ENCODE assay signal across 7 worm cellular contexts in genomic region chrIV:10366018-10366417, ce11.
TF ChIP-seq lines count a peak whose summit lies in the region.

Gene sir-2.1 (minus strand): TSS chrIV:10366229.

TF ChIP-seq in whole organism, L1 larva, 84 proteins besides CTCF, POLR2A, EP300 and RAD21 (continues in another document):
- TF ChIP-seq zag-1 (tag; optimal IDR thresholded peaks at IDR 0.05; lab: Kevin White, UChicago): no peak
- TF ChIP-seq F16B12.6 (tag; optimal IDR thresholded peaks at IDR 0.05; lab: Kevin White, UChicago): no peak
- TF ChIP-seq ceh-82 (tag; optimal IDR thresholded peaks at IDR 0.05; lab: Kevin White, UChicago): peak; percentile 9 to 38 (median 19)
- no peak for TF ChIP-seq ztf-11 (tag; optimal IDR thresholded peaks at IDR 0.05; lab: Kevin White, UChicago)
- no peak for TF ChIP-seq elt-3 (tag; optimal IDR thresholded peaks at IDR 0.05; lab: Kevin White, UChicago)
- TF ChIP-seq nhr-76 (tag; optimal IDR thresholded peaks at IDR 0.05; lab: Kevin White, UChicago): no peak
- no peak for TF ChIP-seq irx-1 (tag; optimal IDR thresholded peaks at IDR 0.05; lab: Kevin White, UChicago)
- peak; percentile 59 to 63 for TF ChIP-seq efl-1 (optimal IDR thresholded peaks at IDR 0.05; lab: Kevin White, UChicago)
- peak; percentile 59 to 96 for TF ChIP-seq efl-1 (GFP tag; optimal IDR thresholded peaks at IDR 0.05 in 1 of 2; lab: Kevin White, UChicago)
- TF ChIP-seq efl-3 (GFP tag; optimal IDR thresholded peaks at IDR 0.05; lab: Kevin White, UChicago): no peak
- TF ChIP-seq alr-1 (tag; optimal IDR thresholded peaks at IDR 0.05; lab: Kevin White, UChicago; ENCODE audit: borderline replicate concordance): no peak
- peak; percentile 68 for TF ChIP-seq xbp-1 (tag; optimal IDR thresholded peaks at IDR 0.05; lab: Kevin White, UChicago)
- TF ChIP-seq lin-13 (GFP tag; optimal IDR thresholded peaks at IDR 0.05; lab: Kevin White, UChicago): no peak

TF ChIP-seq in whole organism, L2 larva, 48 proteins besides CTCF, POLR2A, EP300 and RAD21 (continues in another document):
- no peak for TF ChIP-seq ztf-11 (tag; optimal IDR thresholded peaks at IDR 0.05; lab: Kevin White, UChicago)
- no peak for TF ChIP-seq fos-1 (tag; optimal IDR thresholded peaks at IDR 0.05; lab: Kevin White, UChicago)
- TF ChIP-seq nhr-129 (tag; optimal IDR thresholded peaks at IDR 0.05; lab: Kevin White, UChicago): peak; percentile 54
- TF ChIP-seq C34F6.9 (tag; optimal IDR thresholded peaks at IDR 0.05; lab: Kevin White, UChicago): peak; percentile 64
- TF ChIP-seq nhr-25 (tag; optimal IDR thresholded peaks at IDR 0.05; lab: Kevin White, UChicago): peak; percentile 29
- TF ChIP-seq lsy-2 (tag; optimal IDR thresholded peaks at IDR 0.05; lab: Kevin White, UChicago): peak in 1 of 2 experiments; percentile 69
- peak; percentile 53 for TF ChIP-seq sma-9 (GFP tag; optimal IDR thresholded peaks at IDR 0.05; lab: Kevin White, UChicago)
- no peak for TF ChIP-seq sma-9 (tag; optimal IDR thresholded peaks at IDR 0.05; lab: Kevin White, UChicago)
- no peak for TF ChIP-seq ceh-16 (tag; optimal IDR thresholded peaks at IDR 0.05; lab: Kevin White, UChicago)
- no peak for TF ChIP-seq aly-2 (tag; optimal IDR thresholded peaks at IDR 0.05; lab: Kevin White, UChicago)
- TF ChIP-seq sma-3 (GFP tag; optimal IDR thresholded peaks at IDR 0.05; lab: Kevin White, UChicago): peak; percentile 49
- TF ChIP-seq F13H6.1 (tag; optimal IDR thresholded peaks at IDR 0.05; lab: Kevin White, UChicago): peak; percentile 40
- TF ChIP-seq gmeb-1 (tag; optimal IDR thresholded peaks at IDR 0.05; lab: Kevin White, UChicago): peak; percentile 67

TF ChIP-seq in whole organism, L3 larva, 47 proteins besides CTCF, POLR2A, EP300 and RAD21 (continues in another document):
- peak; percentile 47 for TF ChIP-seq pha-4 (tag; optimal IDR thresholded peaks at IDR 0.05; lab: Kevin White, UChicago)
- TF ChIP-seq hmg-11 (tag; optimal IDR thresholded peaks at IDR 0.05; lab: Kevin White, UChicago): no peak
- TF ChIP-seq jun-1 (tag; optimal IDR thresholded peaks at IDR 0.05; lab: Kevin White, UChicago): peak; percentile 2
- no peak for TF ChIP-seq egl-5 (tag; optimal IDR thresholded peaks at IDR 0.05; lab: Kevin White, UChicago)
- no peak for TF ChIP-seq unc-39 (tag; optimal IDR thresholded peaks at IDR 0.05; lab: Kevin White, UChicago)
- TF ChIP-seq lin-15B (tag; optimal IDR thresholded peaks at IDR 0.05; lab: Kevin White, UChicago): peak; percentile 58
- TF ChIP-seq lin-39 (tag; optimal IDR thresholded peaks at IDR 0.05; lab: Kevin White, UChicago): peak; percentile 27
- peak; percentile 31 for TF ChIP-seq ceh-28 (tag; optimal IDR thresholded peaks at IDR 0.05; lab: Kevin White, UChicago)
- peak; percentile 59 for TF ChIP-seq ama-1 (optimal IDR thresholded peaks at IDR 0.05; lab: Kevin White, UChicago)
- peak; percentile 9 for TF ChIP-seq nhr-25 (tag; optimal IDR thresholded peaks at IDR 0.05; lab: Kevin White, UChicago)
- peak; percentile 13 for TF ChIP-seq nhr-43 (tag; optimal IDR thresholded peaks at IDR 0.05; lab: Kevin White, UChicago; ENCODE audit: poor library complexity, severe bottlenecking)
- no peak for TF ChIP-seq ztf-11 (tag; optimal IDR thresholded peaks at IDR 0.05; lab: Kevin White, UChicago)
- peak; percentile 32 for TF ChIP-seq elt-2 (tag; optimal IDR thresholded peaks at IDR 0.05; lab: Kevin White, UChicago)
- TF ChIP-seq nhr-23 (tag; optimal IDR thresholded peaks at IDR 0.05; lab: Kevin White, UChicago): peak; percentile 55

TF ChIP-seq in whole organism, L4 larva, 104 proteins besides CTCF, POLR2A, EP300 and RAD21 (continues in another document):
- TF ChIP-seq ceh-62 (tag; optimal IDR thresholded peaks at IDR 0.05; lab: Kevin White, UChicago) (no peak), lin-29 (GFP tag; IDR thresholded peaks at IDR 0.05; lab: Robert Waterston, UW) (no peak), ZK337.2 (GFP tag; IDR thresholded peaks at IDR 0.05; lab: Robert Waterston, UW) (no peak), jun-1 (tag; optimal IDR thresholded peaks at IDR 0.05; lab: Kevin White, UChicago) (peak; percentile 21), hlh-30 (tag; optimal IDR thresholded peaks at IDR 0.05; lab: Kevin White, UChicago; ENCODE audit: insufficient read depth) (peak; percentile 54), saeg-2 (GFP tag; IDR thresholded peaks at IDR 0.05; lab: Robert Waterston, UW) (no peak), daf-16 (GFP tag; optimal IDR thresholded peaks at IDR 0.05; lab: Kevin White, UChicago) (no peak), daf-16 (tag; optimal IDR thresholded peaks at IDR 0.05; lab: Kevin White, UChicago) (peak; percentile 21), unc-39 (tag; optimal IDR thresholded peaks at IDR 0.05; lab: Kevin White, UChicago) (no peak), lir-3 (tag; optimal IDR thresholded peaks at IDR 0.05; lab: Kevin White, UChicago) (no peak), ama-1 (optimal IDR thresholded peaks at IDR 0.05; lab: Kevin White, UChicago) (peak; percentile 29), hlh-11 (tag; optimal IDR thresholded peaks at IDR 0.05; lab: Kevin White, UChicago) (no peak), F10B5.3 (tag; optimal IDR thresholded peaks at IDR 0.05; lab: Kevin White, UChicago) (peak; percentile 57), unc-130 (GFP tag; optimal IDR thresholded peaks at IDR 0.05; lab: Kevin White, UChicago) (peak; percentile 30)

TF ChIP-seq in whole organism, late embryonic, 69 proteins besides CTCF, POLR2A, EP300 and RAD21:
- peak; percentile 0 for TF ChIP-seq unc-42 (tag; optimal IDR thresholded peaks at IDR 0.05; lab: Kevin White, UChicago)
- TF ChIP-seq hlh-30 (tag; optimal IDR thresholded peaks at IDR 0.05; lab: Kevin White, UChicago; ENCODE audit: insufficient read depth): peak; percentile 38
- no peak for TF ChIP-seq ceh-6 (GFP tag; optimal IDR thresholded peaks at IDR 0.05; lab: Kevin White, UChicago)

TF ChIP-seq in whole organism, mixed stage, embryonic, 35 proteins besides CTCF, POLR2A, EP300 and RAD21:
- TF ChIP-seq ztf-11 (tag; optimal IDR thresholded peaks at IDR 0.05; lab: Kevin White, UChicago): no peak
- TF ChIP-seq lin-13 (tag; optimal IDR thresholded peaks at IDR 0.05; lab: Kevin White, UChicago): peak; percentile 8
- peak; percentile 14 for TF ChIP-seq lsy-2 (tag; optimal IDR thresholded peaks at IDR 0.05; lab: Kevin White, UChicago)
- peak; percentile 47 for TF ChIP-seq mep-1 (tag; optimal IDR thresholded peaks at IDR 0.05; lab: Kevin White, UChicago)
- no peak for TF ChIP-seq cnd-1 (tag; optimal IDR thresholded peaks at IDR 0.05; lab: Kevin White, UChicago)
- peak; percentile 46 for TF ChIP-seq ces-1 (GFP tag; optimal IDR thresholded peaks at IDR 0.05; lab: Kevin White, UChicago)

TF ChIP-seq in whole organism, young adult, 124 proteins besides CTCF, POLR2A, EP300 and RAD21 (continues in another document):
- TF ChIP-seq ztf-28 (GFP tag; IDR thresholded peaks at IDR 0.05; lab: Robert Waterston, UW) (no peak), mel-28 (tag; optimal IDR thresholded peaks at IDR 0.05; lab: Kevin White, UChicago; ENCODE audit: borderline replicate concordance) (no peak), attf-3 (GFP tag; conservative IDR thresholded peaks at IDR 0.05; lab: Robert Waterston, UW) (no peak), ceh-91 (GFP tag; IDR thresholded peaks at IDR 0.05; lab: Robert Waterston, UW) (no peak), ztf-18 (tag; optimal IDR thresholded peaks at IDR 0.05; lab: Kevin White, UChicago) (peak; percentile 91), hrde-1 (tag; optimal IDR thresholded peaks at IDR 0.05; lab: Kevin White, UChicago; ENCODE audit: borderline replicate concordance) (no peak), pbrm-1 (GFP tag; IDR thresholded peaks at IDR 0.05; lab: Robert Waterston, UW) (peak; percentile 40; the same call in 1 of the 2 replicates), repo-1 (tag; optimal IDR thresholded peaks at IDR 0.05; lab: Kevin White, UChicago) (peak; percentile 88), hmg-1.2 (GFP tag; IDR thresholded peaks at IDR 0.05; lab: Robert Waterston, UW) (peak; percentile 44), somi-1 (GFP tag; optimal IDR thresholded peaks at IDR 0.05; lab: Kevin White, UChicago) (no peak), snpc-4 (GFP tag; optimal IDR thresholded peaks at IDR 0.05; lab: Kevin White, UChicago) (no peak), snpc-4 (tag; optimal IDR thresholded peaks at IDR 0.05; lab: Kevin White, UChicago) (peak in 2 of 4 experiments; percentile 28), Y56A3A.18 (GFP tag; IDR thresholded peaks at IDR 0.05; lab: Robert Waterston, UW) (no peak), nfya-2 (GFP tag; IDR thresholded peaks at IDR 0.05; lab: Robert Waterston, UW) (no peak), lin-26 (GFP tag; IDR thresholded peaks at IDR 0.05; lab: Robert Waterston, UW) (no peak), rec-8 (tag; optimal IDR thresholded peaks at IDR 0.05; lab: Kevin White, UChicago) (no peak), cebp-1 (GFP tag; IDR thresholded peaks at IDR 0.05; lab: Robert Waterston, UW) (no peak), cebp-1 (tag; optimal IDR thresholded peaks at IDR 0.05; lab: Kevin White, UChicago) (peak; percentile 55), efl-1 (GFP tag; optimal IDR thresholded peaks at IDR 0.05; lab: Kevin White, UChicago) (no peak), ceh-79 (tag; optimal IDR thresholded peaks at IDR 0.05; lab: Kevin White, UChicago) (peak; percentile 37), hsf-1 (GFP tag; IDR thresholded peaks at IDR 0.05; lab: Robert Waterston, UW) (0 out of 2 replicates have a peak, but pooled peaks have one; percentile 40), C06A6.2 (GFP tag; conservative IDR thresholded peaks at IDR 0.05; lab: Robert Waterston, UW) (no peak), attf-6 (GFP tag; IDR thresholded peaks at IDR 0.05; lab: Robert Waterston, UW) (peak; percentile 51), Y95B8A.8 (GFP tag; IDR thresholded peaks at IDR 0.05; lab: Robert Waterston, UW) (no peak), die-1 (tag; optimal IDR thresholded peaks at IDR 0.05; lab: Kevin White, UChicago) (peak; percentile 5), F55B11.4 (tag; optimal IDR thresholded peaks at IDR 0.05; lab: Kevin White, UChicago; ENCODE audit: borderline replicate concordance, insufficient read depth) (no peak), ztf-25 (GFP tag; IDR thresholded peaks at IDR 0.05; lab: Robert Waterston, UW) (no peak), Y53G8AR.9 (GFP tag; conservative IDR thresholded peaks at IDR 0.05; lab: Robert Waterston, UW) (no peak), tbx-9 (tag; optimal IDR thresholded peaks at IDR 0.05; lab: Kevin White, UChicago; ENCODE audit: borderline replicate concordance) (no peak), snpc-3.4 (tag; optimal IDR thresholded peaks at IDR 0.05; lab: Kevin White, UChicago) (peak; percentile 35), bed-1 (GFP tag; IDR thresholded peaks at IDR 0.05; lab: Robert Waterston, UW) (no peak), F52B5.7 (tag; optimal IDR thresholded peaks at IDR 0.05; lab: Kevin White, UChicago) (peak; percentile 6), nhr-90 (tag; optimal IDR thresholded peaks at IDR 0.05; lab: Kevin White, UChicago) (no peak), lsl-1 (GFP tag; optimal IDR thresholded peaks at IDR 0.05; lab: Kevin White, UChicago) (peak; percentile 26), mes-4 (tag; optimal IDR thresholded peaks at IDR 0.05; lab: Kevin White, UChicago) (no peak)
